Fruit fly (Drosophila melanogaster): Measurements from ENCODE around the gene CG11594.

Gene CG11594

dm6 chr3L:4071561-4072049 is 45.8 kb upstream of the CG11594 start, which contains the start of gene wit (continued):
- TF ChIP-seq topi (GFP tag; optimal IDR thresholded peaks at IDR 0.05) (peak; percentile 10), esn (GFP tag; optimal IDR thresholded peaks at IDR 0.05) (peak; percentile 38), Eip75B (GFP tag; optimal IDR thresholded peaks at IDR 0.05) (peak; percentile 14), spab (GFP tag; optimal IDR thresholded peaks at IDR 0.05) (no peak), acj6 (GFP tag; optimal IDR thresholded peaks at IDR 0.05) (no peak), CG34406 (GFP tag; optimal IDR thresholded peaks at IDR 0.05) (peak; percentile 13), Blimp-1 (GFP tag; optimal IDR thresholded peaks at IDR 0.05) (no peak), CG11762 (GFP tag; optimal IDR thresholded peaks at IDR 0.05; ENCODE audit: insufficient read depth) (no peak), CG9139 (GFP tag; optimal IDR thresholded peaks at IDR 0.05) (peak; percentile 52), CG6808 (GFP tag; optimal IDR thresholded peaks at IDR 0.05) (no peak), CG16779 (tag; optimal IDR thresholded peaks at IDR 0.05) (peak; percentile 52), CG31627 (GFP tag; optimal IDR thresholded peaks at IDR 0.05) (no peak), Eip93F (GFP tag; optimal IDR thresholded peaks at IDR 0.05) (no peak), Met (GFP tag; optimal IDR thresholded peaks at IDR 0.05) (peak; percentile 45), pdm3 (GFP tag; optimal IDR thresholded peaks at IDR 0.05) (peak; percentile 40), CG8119 (GFP tag; IDR thresholded peaks at IDR 0.05) (peak; percentile 67), eg (GFP tag; IDR thresholded peaks at IDR 0.05) (peak; percentile 65; the same call in 2 of the 3 replicates), Hr4 (GFP tag; optimal IDR thresholded peaks at IDR 0.05) (peak; percentile 56), Gug (GFP tag; IDR thresholded peaks at IDR 0.05) (no peak), CG32006 (GFP tag; optimal IDR thresholded peaks at IDR 0.05) (peak; percentile 13), CG3032 (tag; optimal IDR thresholded peaks at IDR 0.05) (no peak), achi (GFP tag; optimal IDR thresholded peaks at IDR 0.05) (peak; percentile 24), CG10631 (GFP tag; optimal IDR thresholded peaks at IDR 0.05) (no peak), CG1621 (tag; optimal IDR thresholded peaks at IDR 0.05) (peak; percentile 44), Sox102F (GFP tag; optimal IDR thresholded peaks at IDR 0.05) (peak; percentile 80), Eip78C (GFP tag) (peak; percentile 75), Ets21C (GFP tag; optimal IDR thresholded peaks at IDR 0.05) (no peak), Lpt (GFP tag; optimal IDR thresholded peaks at IDR 0.05) (peak; percentile 41), Hr38 (GFP tag; optimal IDR thresholded peaks at IDR 0.05) (no peak)

dm6 chr3L:4070996-4071379 is 45.2 kb upstream of the CG11594 start:
- TF ChIP-seq cyc (GFP tag; optimal IDR thresholded peaks at IDR 0.05): peak; percentile 86
- no peak for TF ChIP-seq fkh (GFP tag; optimal IDR thresholded peaks at IDR 0.05)
- peak; percentile 94 for TF ChIP-seq Ets96B (tag; optimal IDR thresholded peaks at IDR 0.05)
- TF ChIP-seq CG15336 (GFP tag; IDR thresholded peaks at IDR 0.05): peak; percentile 90
- no peak for TF ChIP-seq CG6854 (GFP tag; optimal IDR thresholded peaks at IDR 0.05)
- peak; percentile 38 for TF ChIP-seq lz (GFP tag; optimal IDR thresholded peaks at IDR 0.05)
- peak; percentile 76 for TF ChIP-seq achi (GFP tag; optimal IDR thresholded peaks at IDR 0.05)
- TF ChIP-seq CG3919 (GFP tag; optimal IDR thresholded peaks at IDR 0.05): peak; percentile 88
- peak; percentile 85 for TF ChIP-seq Hr39 (GFP tag; optimal IDR thresholded peaks at IDR 0.05)
- TF ChIP-seq topi (GFP tag; optimal IDR thresholded peaks at IDR 0.05): peak; percentile 83
- no peak for TF ChIP-seq Eip93F (GFP tag; optimal IDR thresholded peaks at IDR 0.05)
- peak; percentile 84 for TF ChIP-seq acj6 (GFP tag; optimal IDR thresholded peaks at IDR 0.05)
- peak; percentile 84 for TF ChIP-seq Sox14 (GFP tag; optimal IDR thresholded peaks at IDR 0.05)
- no peak for TF ChIP-seq esn (GFP tag; optimal IDR thresholded peaks at IDR 0.05)
- peak; percentile 91 for TF ChIP-seq CG10669 (GFP tag; optimal IDR thresholded peaks at IDR 0.05)
- peak; percentile 37 for TF ChIP-seq CG6808 (GFP tag; optimal IDR thresholded peaks at IDR 0.05)
- peak; percentile 52 for TF ChIP-seq Ets21C (GFP tag; optimal IDR thresholded peaks at IDR 0.05)
- TF ChIP-seq CG4318 (GFP tag; optimal IDR thresholded peaks at IDR 0.05): peak; percentile 78
- peak; percentile 84 for TF ChIP-seq Hr4 (GFP tag; optimal IDR thresholded peaks at IDR 0.05)
- TF ChIP-seq CG7368 (GFP tag; optimal IDR thresholded peaks at IDR 0.05): peak; percentile 83
- TF ChIP-seq eg (GFP tag; IDR thresholded peaks at IDR 0.05): peak; percentile 95
- TF ChIP-seq CG6792 (GFP tag; optimal IDR thresholded peaks at IDR 0.05): no peak
- peak; percentile 94 for TF ChIP-seq Gug (GFP tag; IDR thresholded peaks at IDR 0.05)
- TF ChIP-seq OdsH (GFP tag; optimal IDR thresholded peaks at IDR 0.05): peak; percentile 83
- TF ChIP-seq CG9139 (GFP tag; optimal IDR thresholded peaks at IDR 0.05): peak; percentile 68
- peak; percentile 51 for TF ChIP-seq Sox15 (GFP tag; optimal IDR thresholded peaks at IDR 0.05)
- peak; percentile 53 for TF ChIP-seq CG8632 (GFP tag; optimal IDR thresholded peaks at IDR 0.05)
- TF ChIP-seq spab (GFP tag; optimal IDR thresholded peaks at IDR 0.05): peak; percentile 66
- TF ChIP-seq CG31627 (GFP tag; optimal IDR thresholded peaks at IDR 0.05): peak; percentile 76
- no peak for TF ChIP-seq Hr38 (GFP tag; optimal IDR thresholded peaks at IDR 0.05)
- peak; percentile 44 for TF ChIP-seq CG32006 (GFP tag; optimal IDR thresholded peaks at IDR 0.05)
- peak; percentile 86 for TF ChIP-seq CG1621 (tag; optimal IDR thresholded peaks at IDR 0.05)
- no peak for TF ChIP-seq CG16779 (tag; optimal IDR thresholded peaks at IDR 0.05)
- peak; percentile 79 for TF ChIP-seq pdm3 (GFP tag; optimal IDR thresholded peaks at IDR 0.05)
- peak; percentile 40 for TF ChIP-seq CG8319 (GFP tag; optimal IDR thresholded peaks at IDR 0.05)
- peak; percentile 75 for TF ChIP-seq dsx (GFP tag; optimal IDR thresholded peaks at IDR 0.05; ENCODE audit: poor library complexity, severe bottlenecking)
- TF ChIP-seq Smox (GFP tag; optimal IDR thresholded peaks at IDR 0.05): peak; percentile 55
